Fruit fly (Drosophila melanogaster): Measurements from ENCODE around the gene Alg9.

DNA sequence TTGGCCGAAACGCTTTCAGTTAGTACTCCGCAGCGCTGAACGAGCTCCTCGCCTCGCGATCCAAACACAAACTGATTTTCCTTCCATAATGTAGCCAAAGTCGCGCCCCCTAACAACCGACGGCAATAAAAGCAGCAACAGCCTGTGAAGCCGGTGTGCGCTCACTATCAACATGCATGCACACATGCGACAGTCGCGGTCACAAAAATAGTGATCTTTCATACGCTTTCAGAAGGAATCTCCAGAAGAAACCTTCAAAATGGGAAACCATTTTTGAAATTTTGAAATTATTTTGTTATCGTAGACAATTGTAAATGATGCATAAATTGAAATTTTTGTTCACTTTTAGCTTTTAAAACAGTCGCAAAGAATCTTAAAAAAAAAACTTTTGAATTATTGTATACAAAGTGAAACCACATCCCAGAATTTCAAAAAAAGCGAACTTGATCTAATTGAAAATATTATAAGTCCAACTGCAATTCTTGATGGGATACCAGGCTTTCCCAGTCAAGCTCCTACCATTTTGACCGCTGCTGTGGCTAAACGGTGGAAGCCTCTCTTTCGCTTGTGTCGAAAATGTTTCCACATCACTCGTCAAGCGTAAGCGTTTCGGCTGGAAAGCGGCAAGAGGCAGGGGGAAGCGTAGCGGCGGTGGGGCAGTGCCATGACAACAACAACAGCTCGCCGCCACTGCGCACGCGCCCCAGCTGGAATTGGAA lies 11.0 kb downstream of the Alg9 start, which contains the start of gene Cad96Cb:
- TF ChIP-seq h (optimal IDR thresholded peaks at IDR 0.05) = no peak
- TF ChIP-seq Sin3A (optimal IDR thresholded peaks at IDR 0.05) = no peak
- TF ChIP-seq insv (optimal IDR thresholded peaks at IDR 0.05) = no peak
- no peak for TF ChIP-seq psq (optimal IDR thresholded peaks at IDR 0.05)
- TF ChIP-seq ttk (optimal IDR thresholded peaks at IDR 0.05) = no peak
- TF ChIP-seq Myc (optimal IDR thresholded peaks at IDR 0.05) = no peak

Data from Kc167 (cell line).